Fruit fly (Drosophila melanogaster): ENCODE results near the gene G9a.
A peak's percentile ranks its signal among the peaks of the same experiment; 100 is the strongest.

The G9a gene

dm6 chrX:245802-246201 is at the start of gene G9a, which contains the start of gene CG3038 (continued):
- TF ChIP-seq Mad (GFP tag; optimal IDR thresholded peaks at IDR 0.05) (peak; percentile 62), CG32772 (GFP tag; IDR thresholded peaks at IDR 0.05) (no peak), CG7839 (tag; optimal IDR thresholded peaks at IDR 0.05) (peak; percentile 24), Xbp1 (GFP tag; optimal IDR thresholded peaks at IDR 0.05) (peak; percentile 56), CG15514 (GFP tag; optimal IDR thresholded peaks at IDR 0.05) (peak; percentile 69), pho (GFP tag; optimal IDR thresholded peaks at IDR 0.05) (peak; percentile 10), phol (tag; optimal IDR thresholded peaks at IDR 0.05) (peak; percentile 75), Hr78 (GFP tag; optimal IDR thresholded peaks at IDR 0.05) (no peak), CG4707 (GFP tag; optimal IDR thresholded peaks at IDR 0.05) (no peak), CG10462 (GFP tag; optimal IDR thresholded peaks at IDR 0.05) (no peak), nmo (GFP tag; optimal IDR thresholded peaks at IDR 0.05) (peak; percentile 72), GATAe (GFP tag; conservative IDR thresholded peaks at IDR 0.05) (no peak), ac (GFP tag; optimal IDR thresholded peaks at IDR 0.05) (no peak), CG7556 (GFP tag; optimal IDR thresholded peaks at IDR 0.05) (peak; percentile 23), Ravus (GFP tag; IDR thresholded peaks at IDR 0.05) (no peak), CG5245 (GFP tag; optimal IDR thresholded peaks at IDR 0.05) (no peak), odd (GFP tag; optimal IDR thresholded peaks at IDR 0.05) (no peak), sob (GFP tag; IDR thresholded peaks at IDR 0.05) (no peak), run (tag; optimal IDR thresholded peaks at IDR 0.05) (no peak), Hr39 (optimal IDR thresholded peaks at IDR 0.05) (no peak), NK7.1 (GFP tag; optimal IDR thresholded peaks at IDR 0.05) (peak; percentile 6), CG13894 (tag; optimal IDR thresholded peaks at IDR 0.05) (peak; percentile 72), CG7987 (GFP tag; optimal IDR thresholded peaks at IDR 0.05) (peak; percentile 44), Nf-YC (tag; optimal IDR thresholded peaks at IDR 0.05) (peak; percentile 52), ham (GFP tag; IDR thresholded peaks at IDR 0.05) (no peak), stc (GFP tag; IDR thresholded peaks at IDR 0.05) (no peak), sna (GFP tag; IDR thresholded peaks at IDR 0.05; ENCODE audit: partially characterized antibody) (no peak), CG10274 (GFP tag; optimal IDR thresholded peaks at IDR 0.05) (no peak), TFAM (GFP tag; optimal IDR thresholded peaks at IDR 0.05) (no peak), CG4820 (GFP tag; optimal IDR thresholded peaks at IDR 0.05) (peak; percentile 22), Fer2 (tag; optimal IDR thresholded peaks at IDR 0.05) (no peak), HHEX (GFP tag; optimal IDR thresholded peaks at IDR 0.05) (peak; percentile 32), Mrtf (GFP tag; IDR thresholded peaks at IDR 0.05) (no peak), sisA (GFP tag; IDR thresholded peaks at IDR 0.05) (no peak), CG14965 (GFP tag; optimal IDR thresholded peaks at IDR 0.05; ENCODE audit: borderline replicate concordance) (no peak), Sin3A (optimal IDR thresholded peaks at IDR 0.05) (peak; percentile 75), stwl (tag; optimal IDR thresholded peaks at IDR 0.05) (peak; percentile 95), YL-1 (GFP tag; optimal IDR thresholded peaks at IDR 0.05) (peak; percentile 91), Bdp1 (GFP tag; optimal IDR thresholded peaks at IDR 0.05) (peak; percentile 4), Stat92E (GFP tag; optimal IDR thresholded peaks at IDR 0.05) (peak in 1 of 3 experiments; percentile 77), vnd (GFP tag; IDR thresholded peaks at IDR 0.05; ENCODE audit: partially characterized antibody) (no peak), CG2116 (GFP tag; optimal IDR thresholded peaks at IDR 0.05) (peak; percentile 97), CG1233 (GFP tag; optimal IDR thresholded peaks at IDR 0.05) (no peak), exex (tag; optimal IDR thresholded peaks at IDR 0.05) (peak; percentile 5), CG43689 (GFP tag; IDR thresholded peaks at IDR 0.05) (no peak), gem (tag; optimal IDR thresholded peaks at IDR 0.05) (peak; percentile 20), Myb (GFP tag; optimal IDR thresholded peaks at IDR 0.05) (peak; percentile 79), Neu2 (GFP tag; optimal IDR thresholded peaks at IDR 0.05; ENCODE audit: borderline replicate concordance) (no peak), BEAF-32 (GFP tag; optimal IDR thresholded peaks at IDR 0.05) (peak; percentile 94), Bgb (GFP tag; IDR thresholded peaks at IDR 0.05; ENCODE audit: partially characterized antibody) (no peak), Gsc (GFP tag; IDR thresholded peaks at IDR 0.05) (no peak)
